Worm (Caenorhabditis elegans): Measurements from ENCODE around the gene Y113G7A.12.

Y113G7A.12 gene

DNA sequence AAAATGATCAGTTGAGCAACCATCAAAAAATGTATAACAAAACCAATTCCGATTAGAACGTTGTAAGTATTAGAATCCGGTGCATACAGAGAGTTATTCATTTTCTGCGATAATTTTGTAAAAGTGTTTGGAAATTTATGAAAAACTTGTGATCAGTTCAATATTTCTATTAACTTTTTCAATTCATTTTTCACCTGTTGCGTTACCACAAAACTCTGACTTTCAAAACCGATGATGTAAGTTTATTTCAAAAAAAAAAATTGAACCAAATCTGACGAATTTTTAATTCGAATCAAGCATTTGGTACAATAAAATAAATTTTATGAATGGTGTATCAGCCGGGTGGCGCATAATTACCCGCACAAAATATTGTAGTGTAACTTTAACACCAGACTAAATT is 44.2 kb downstream of the Y113G7A.12 start, which contains the start of gene srz-16:
Gene srz-16, minus strand, starts transcription at position 101 of the 400 bp plus-strand sequence.
- TF ChIP-seq ztf-29 (GFP tag; IDR thresholded peaks at IDR 0.05) (no peak), flt-1 (GFP tag; IDR thresholded peaks at IDR 0.05) (no peak), tab-1 (GFP tag; IDR thresholded peaks at IDR 0.05) (no peak), T22C8.4 (GFP tag; IDR thresholded peaks at IDR 0.05) (no peak), ref-1 (GFP tag; conservative IDR thresholded peaks at IDR 0.05) (no peak), med-1 (GFP tag; optimal IDR thresholded peaks at IDR 0.05; ENCODE audit: insufficient read depth) (no peak), ztf-23 (GFP tag; IDR thresholded peaks at IDR 0.05) (no peak), klf-2 (GFP tag; conservative IDR thresholded peaks at IDR 0.05) (no peak), cog-1 (tag; optimal IDR thresholded peaks at IDR 0.05) (no peak)

DNA sequence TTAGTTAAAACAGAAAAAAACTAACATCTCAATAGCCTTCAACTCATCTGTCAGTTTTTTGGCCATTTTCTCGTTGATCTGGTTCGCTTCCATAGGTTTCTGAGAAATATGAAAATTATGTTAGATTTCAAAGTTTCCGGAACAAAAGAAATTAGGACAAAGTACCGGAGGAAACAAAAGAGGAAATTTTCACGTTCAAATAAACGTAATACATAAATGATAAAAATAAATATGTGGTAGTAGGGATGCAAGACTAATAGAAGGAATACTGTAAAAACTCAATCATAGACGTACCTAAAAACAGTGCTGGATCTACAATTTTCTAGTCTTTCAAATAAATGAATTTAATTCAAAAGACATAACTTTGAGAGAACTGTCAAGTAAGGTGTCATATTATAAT is 46.4 kb downstream of the Y113G7A.12 start, which contains the start of gene fbxa-116:
Gene fbxa-116, minus strand, starts transcription at position 101 of the 400 bp plus-strand sequence.
- TF ChIP-seq ztf-23 (GFP tag; IDR thresholded peaks at IDR 0.05): no peak
- no peak for TF ChIP-seq cog-1 (tag; optimal IDR thresholded peaks at IDR 0.05)
- no peak for TF ChIP-seq klf-2 (GFP tag; conservative IDR thresholded peaks at IDR 0.05)
- TF ChIP-seq med-1 (GFP tag; optimal IDR thresholded peaks at IDR 0.05; ENCODE audit: insufficient read depth): no peak
- TF ChIP-seq ztf-29 (GFP tag; IDR thresholded peaks at IDR 0.05): no peak
- TF ChIP-seq ref-1 (GFP tag; conservative IDR thresholded peaks at IDR 0.05): no peak
- TF ChIP-seq T22C8.4 (GFP tag; IDR thresholded peaks at IDR 0.05): no peak
- TF ChIP-seq flt-1 (GFP tag; IDR thresholded peaks at IDR 0.05): no peak
- no peak for TF ChIP-seq tab-1 (GFP tag; IDR thresholded peaks at IDR 0.05)

DNA sequence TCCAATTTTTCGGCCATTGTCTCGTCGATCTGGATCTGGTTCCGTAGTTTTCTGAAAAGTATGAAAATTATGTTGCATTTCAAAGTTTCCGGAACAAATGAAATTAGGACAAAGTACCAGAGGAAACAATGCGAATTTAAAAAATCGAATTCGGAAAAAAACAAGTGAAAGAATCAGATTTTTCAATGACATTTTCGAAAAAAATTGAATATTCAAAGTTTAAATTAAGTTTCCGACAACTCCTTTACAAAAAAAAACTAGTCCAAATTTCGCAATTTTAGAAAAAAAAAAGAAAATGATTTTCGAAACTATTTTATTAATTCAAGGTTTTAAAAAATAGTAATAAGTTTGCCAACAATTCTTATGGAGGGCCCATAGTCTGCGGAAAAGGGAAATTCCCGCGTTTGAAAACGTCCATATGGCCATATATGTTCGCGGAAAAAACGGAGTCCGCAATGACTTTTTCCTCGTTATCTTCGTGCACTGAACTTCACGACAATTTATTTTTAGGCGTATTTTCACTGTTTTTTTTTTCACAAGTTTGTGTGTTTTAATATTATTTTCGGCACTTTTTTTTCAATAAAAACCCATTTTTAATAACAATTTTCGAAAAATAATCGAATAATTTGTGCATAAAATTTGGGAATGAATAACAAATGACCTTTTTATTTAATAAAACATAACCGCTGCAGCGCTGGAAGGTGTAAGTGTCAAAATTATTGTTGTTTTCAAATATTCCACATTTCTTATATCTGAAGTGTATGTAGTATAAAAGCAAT is 49.9 kb downstream of the Y113G7A.12 start, which contains the start of the genes fbxa-115 and Y113G7B.27:
Gene fbxa-115, minus strand, starts transcription at position 51 of the 779 bp plus-strand sequence.
Gene Y113G7B.27, plus strand, starts transcription at position 729 of the 779 bp plus-strand sequence.
- no peak for TF ChIP-seq med-1 (GFP tag; optimal IDR thresholded peaks at IDR 0.05; ENCODE audit: insufficient read depth)
- no peak for TF ChIP-seq T22C8.4 (GFP tag; IDR thresholded peaks at IDR 0.05)
- no peak for TF ChIP-seq flt-1 (GFP tag; IDR thresholded peaks at IDR 0.05)
- no peak for TF ChIP-seq ztf-29 (GFP tag; IDR thresholded peaks at IDR 0.05)
- no peak for TF ChIP-seq klf-2 (GFP tag; conservative IDR thresholded peaks at IDR 0.05)

DNA sequence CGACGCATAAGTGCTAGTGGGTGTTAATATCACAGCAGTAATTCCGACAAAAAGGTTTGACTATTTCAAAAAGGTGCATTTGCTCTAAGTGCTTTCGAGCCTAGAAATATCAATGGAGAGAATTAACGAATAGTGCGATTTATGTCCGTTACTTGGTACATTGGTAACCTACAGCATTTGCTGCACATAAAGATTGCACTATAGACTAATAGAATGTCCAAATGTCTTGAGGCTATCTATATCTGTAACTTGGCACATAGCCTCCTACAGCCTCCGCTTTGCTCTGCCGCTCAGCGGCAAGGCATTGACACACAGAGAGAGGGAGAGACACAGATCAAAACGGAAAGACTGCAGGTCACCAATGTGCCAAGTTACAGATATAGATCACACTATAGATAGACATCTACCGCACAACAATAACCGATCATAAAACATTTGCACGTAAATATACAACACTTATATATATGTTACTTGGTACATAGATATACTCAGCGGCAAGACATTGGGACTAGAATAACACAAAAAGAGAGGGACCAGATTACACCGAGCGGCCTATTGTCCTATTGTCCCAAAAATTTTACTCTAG is 53.2 kb downstream of the Y113G7A.12 start, which contains the start of the genes srh-217 and Y113G7B.28:
Gene srh-217, minus strand, starts transcription at position 101 of the 586 bp plus-strand sequence.
Gene Y113G7B.28, plus strand, starts transcription at position 536 of the 586 bp plus-strand sequence.
- TF ChIP-seq flt-1 (GFP tag; IDR thresholded peaks at IDR 0.05) (no peak), ztf-29 (GFP tag; IDR thresholded peaks at IDR 0.05) (no peak), T22C8.4 (GFP tag; IDR thresholded peaks at IDR 0.05) (no peak), tab-1 (GFP tag; IDR thresholded peaks at IDR 0.05) (no peak), ztf-23 (GFP tag; IDR thresholded peaks at IDR 0.05) (no peak), cog-1 (tag; optimal IDR thresholded peaks at IDR 0.05) (no peak), med-1 (GFP tag; optimal IDR thresholded peaks at IDR 0.05; ENCODE audit: insufficient read depth) (no peak), klf-2 (GFP tag; conservative IDR thresholded peaks at IDR 0.05) (no peak), ref-1 (GFP tag; conservative IDR thresholded peaks at IDR 0.05) (no peak)

DNA sequence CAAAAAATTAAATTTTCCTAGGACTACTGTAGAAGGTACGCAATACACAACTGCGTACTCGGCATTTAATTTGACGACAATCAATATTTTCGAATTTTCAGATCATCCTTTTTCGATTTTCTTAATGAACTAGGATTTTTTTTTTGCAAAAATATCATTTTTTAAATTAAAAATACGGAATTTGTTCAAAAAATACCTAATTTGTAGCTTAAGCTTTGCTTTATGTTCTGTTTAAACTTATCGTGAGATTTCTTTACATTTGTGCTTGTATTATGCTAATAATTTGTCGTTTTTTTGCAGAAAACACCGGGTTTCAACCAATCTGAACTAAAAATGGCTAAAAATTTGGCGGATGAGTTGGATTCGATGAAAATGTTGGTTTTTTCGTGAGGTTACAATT is 54.3 kb downstream of the Y113G7A.12 start, which contains the start of gene ftr-1:
Gene ftr-1, plus strand, starts transcription at position 301 of the 400 bp plus-strand sequence.
- TF ChIP-seq T22C8.4 (GFP tag; IDR thresholded peaks at IDR 0.05) (no peak), flt-1 (GFP tag; IDR thresholded peaks at IDR 0.05) (no peak), cog-1 (tag; optimal IDR thresholded peaks at IDR 0.05) (no peak), klf-2 (GFP tag; conservative IDR thresholded peaks at IDR 0.05) (no peak), med-1 (GFP tag; optimal IDR thresholded peaks at IDR 0.05; ENCODE audit: insufficient read depth) (no peak), ref-1 (GFP tag; conservative IDR thresholded peaks at IDR 0.05) (no peak), tab-1 (GFP tag; IDR thresholded peaks at IDR 0.05) (no peak), ztf-23 (GFP tag; IDR thresholded peaks at IDR 0.05) (no peak), ztf-29 (GFP tag; IDR thresholded peaks at IDR 0.05) (no peak)

All from whole organism, midembryonic.